Fruit fly (Drosophila melanogaster) whole organism, embryonic: ENCODE measurements around the gene CG32102.

ENCODE experiments used
- Aef1 ChIP-seq: fragments of 200-800 bp; sonication (Bioruptor generic); IDR thresholded peaks from 3 replicates; pipeline ENCODE4 v1.3.6; 2022; ENCODE audit warnings: missing biosample characterization, missing genetic modification characterization
- Atf3 ChIP-seq: fragments of 200-800 bp; sonication (Bioruptor generic); optimal IDR thresholded peaks from 3 replicates; lab custom pipeline; 2016; ENCODE audit warnings: missing biosample characterization, missing genetic modification characterization
- Bteb2 ChIP-seq: fragments of 200-800 bp; sonication (Bioruptor generic); optimal IDR thresholded peaks from 2 replicates; lab custom pipeline; 2016; ENCODE audit warnings: missing biosample characterization, missing genetic modification characterization
- CG10654 ChIP-seq: fragments of 200-800 bp; sonication (Bioruptor generic); optimal IDR thresholded peaks from 2 replicates; lab custom pipeline; 2016; ENCODE audit warnings: missing biosample characterization, missing genetic modification characterization
- CG13624 ChIP-seq: fragments of 200-800 bp; sonication (Bioruptor generic); optimal IDR thresholded peaks from 2 replicates; lab custom pipeline; 2016; ENCODE audit warnings: missing biosample characterization, missing genetic modification characterization
- CG13894 ChIP-seq: fragments of 200-800 bp; sonication (Bioruptor generic); optimal IDR thresholded peaks from 3 replicates; lab custom pipeline; 2018; ENCODE audit warnings: missing biosample characterization, mild to moderate bottlenecking, missing genetic modification characterization, moderate library complexity
- CG14014 ChIP-seq: fragments of 200-800 bp; sonication (Bioruptor generic); IDR thresholded peaks from 2 replicates; pipeline ENCODE4 v1.3.6; 2022; ENCODE audit warnings: missing biosample characterization, missing genetic modification characterization
- CG18619 ChIP-seq: fragments of 200-800 bp; sonication (Bioruptor generic); optimal IDR thresholded peaks from 3 replicates; lab custom pipeline; 2017; ENCODE audit warnings: missing biosample characterization, mild to moderate bottlenecking, missing genetic modification characterization
- CG2116 ChIP-seq: fragments of 200-800 bp; sonication (Bioruptor generic); optimal IDR thresholded peaks from 3 replicates; lab custom pipeline; 2018; ENCODE audit warnings: missing biosample characterization, mild to moderate bottlenecking, missing genetic modification characterization
- CG33557 ChIP-seq: fragments of 200-800 bp; sonication (Bioruptor generic); optimal IDR thresholded peaks from 2 replicates; lab custom pipeline; 2019; ENCODE audit warnings: missing biosample characterization, mild to moderate bottlenecking, missing genetic modification characterization, moderate library complexity
- CG34224 ChIP-seq: fragments of 200-800 bp; sonication (Bioruptor generic); IDR thresholded peaks from 3 replicates; pipeline ENCODE4 v1.3.6; 2022; ENCODE audit warnings: missing biosample characterization, missing genetic modification characterization; ENCODE audit not compliant: partially characterized antibody
- CG34376 ChIP-seq: fragments of 200-800 bp; sonication (Bioruptor generic); optimal IDR thresholded peaks from 2 replicates; lab custom pipeline; 2018; ENCODE audit warnings: missing biosample characterization, mild to moderate bottlenecking, missing genetic modification characterization
- CG42726 ChIP-seq: fragments of 200-800 bp; sonication (Bioruptor generic); IDR thresholded peaks from 2 replicates; pipeline ENCODE4 v1.3.6; 2022; ENCODE audit warnings: missing biosample characterization, missing genetic modification characterization; ENCODE audit not compliant: partially characterized antibody
- CG6272 ChIP-seq: fragments of 200-800 bp; sonication (Bioruptor generic); IDR thresholded peaks from 2 replicates; pipeline ENCODE4 v1.3.6; 2022; ENCODE audit warnings: missing biosample characterization, missing genetic modification characterization
- CG6765 ChIP-seq: fragments of 200-800 bp; sonication (Bioruptor generic); optimal IDR thresholded peaks from 3 replicates; lab custom pipeline; 2017; ENCODE audit warnings: missing biosample characterization, mild to moderate bottlenecking, missing genetic modification characterization
- CG6813 ChIP-seq: fragments of 200-800 bp; sonication (Bioruptor generic); optimal IDR thresholded peaks from 2 replicates; lab custom pipeline; 2017; ENCODE audit warnings: missing biosample characterization, missing genetic modification characterization, mild to moderate bottlenecking, moderate library complexity, missing genetic modification reagents
- CG7987 ChIP-seq: fragments of 200-800 bp; sonication (Bioruptor generic); optimal IDR thresholded peaks from 2 replicates; lab custom pipeline; 2018; ENCODE audit warnings: missing biosample characterization, mild to moderate bottlenecking, missing genetic modification characterization, moderate library complexity
- CG8281 ChIP-seq: fragments of 200-800 bp; sonication (Bioruptor generic); optimal IDR thresholded peaks from 2 replicates; lab custom pipeline; 2018; ENCODE audit warnings: missing biosample characterization, mild to moderate bottlenecking, missing genetic modification characterization, moderate library complexity
- CG8478 ChIP-seq: fragments of >200 bp; optimal IDR thresholded peaks from 2 replicates; lab custom pipeline; 2018
- CrebB ChIP-seq: fragments of 200-800 bp; sonication (Bioruptor generic); optimal IDR thresholded peaks from 3 replicates; lab custom pipeline; 2018; ENCODE audit warnings: missing biosample characterization, mild to moderate bottlenecking, missing genetic modification characterization
- Dad ChIP-seq: fragments of 200-800 bp; sonication (Bioruptor generic); optimal IDR thresholded peaks from 3 replicates; lab custom pipeline; 2016; ENCODE audit warnings: missing biosample characterization, missing genetic modification characterization
- Doc3 ChIP-seq: fragments of 200-800 bp; sonication (Bioruptor generic); IDR thresholded peaks from 3 replicates; pipeline ENCODE4 v1.3.6; 2022; ENCODE audit warnings: missing biosample characterization, missing genetic modification characterization; ENCODE audit not compliant: partially characterized antibody
- ERR ChIP-seq: fragments of 200-800 bp; sonication (Bioruptor generic); optimal IDR thresholded peaks from 2 replicates; lab custom pipeline; 2016; ENCODE audit warnings: missing biosample characterization, missing genetic modification characterization
- Hand ChIP-seq: fragments of 200-800 bp; sonication (Bioruptor generic); optimal IDR thresholded peaks from 2 replicates; lab custom pipeline; 2017; ENCODE audit warnings: mild to moderate bottlenecking, missing biosample characterization, missing genetic modification reagents, missing genetic modification characterization
- Hey ChIP-seq: fragments of 200-800 bp; sonication (Bioruptor generic); optimal IDR thresholded peaks from 3 replicates; lab custom pipeline; 2018; ENCODE audit warnings: missing biosample characterization, mild to moderate bottlenecking, missing genetic modification characterization
- MBD-R2 ChIP-seq: fragments of 200-800 bp; sonication (Bioruptor generic); IDR thresholded peaks from 2 replicates; pipeline ENCODE4 v1.3.6; 2022; ENCODE audit warnings: missing biosample characterization, missing genetic modification characterization
- Sin3A ChIP-seq: fragments of >200 bp; optimal IDR thresholded peaks from 2 replicates; lab custom pipeline; 2018
- Sox102F ChIP-seq: fragments of 200-800 bp; sonication (Bioruptor generic); optimal IDR thresholded peaks from 2 replicates; lab custom pipeline; 2018; ENCODE audit warnings: missing biosample characterization, mild to moderate bottlenecking, missing genetic modification characterization, moderate library complexity
- Sry-β ChIP-seq: fragments of 200-800 bp; sonication (Bioruptor generic); optimal IDR thresholded peaks from 2 replicates; lab custom pipeline; 2018; ENCODE audit warnings: missing biosample characterization, mild to moderate bottlenecking, missing genetic modification characterization, moderate library complexity
- aop ChIP-seq: fragments of 200-800 bp; sonication (Bioruptor generic); IDR thresholded peaks from 2 replicates; pipeline ENCODE4 v1.3.6; 2022; ENCODE audit warnings: missing biosample characterization, missing genetic modification characterization
- ash1 ChIP-seq: fragments of 200-800 bp; sonication (Bioruptor generic); optimal IDR thresholded peaks from 2 replicates; lab custom pipeline; 2018; ENCODE audit warnings: missing biosample characterization, mild to moderate bottlenecking, missing genetic modification characterization
- bsh ChIP-seq, 2 experiments: fragments of 200-800 bp; sonication (Bioruptor generic); optimal IDR thresholded peaks; 2 replicates each; lab custom pipeline; 2017 to 2018; ENCODE audit warnings: mild to moderate bottlenecking in 2 of 2, missing biosample characterization in 2 of 2, missing genetic modification characterization in 2 of 2, moderate library complexity in 1 of 2
- ci ChIP-seq: fragments of 200-800 bp; sonication (Bioruptor generic); IDR thresholded peaks from 3 replicates; pipeline ENCODE4 v1.3.6; 2022; ENCODE audit warnings: missing biosample characterization, missing genetic modification characterization
- fd64A ChIP-seq: fragments of 200-800 bp; sonication (Bioruptor generic); optimal IDR thresholded peaks from 3 replicates; lab custom pipeline; 2018; ENCODE audit warnings: missing biosample characterization, mild to moderate bottlenecking, missing genetic modification characterization
- fu2 ChIP-seq: fragments of 200-800 bp; sonication (Bioruptor generic); optimal IDR thresholded peaks from 2 replicates; lab custom pipeline; 2016; ENCODE audit warnings: missing biosample characterization, missing genetic modification characterization
- gfzf ChIP-seq: fragments of 200-800 bp; sonication (Bioruptor generic); optimal IDR thresholded peaks from 2 replicates; lab custom pipeline; 2016; ENCODE audit warnings: missing biosample characterization, mild to moderate bottlenecking, missing genetic modification characterization, moderate library complexity
- gro ChIP-seq: fragments of 200-800 bp; sonication (Bioruptor generic); optimal IDR thresholded peaks from 2 replicates; lab custom pipeline; 2016; ENCODE audit warnings: missing biosample characterization, missing genetic modification characterization
- hth ChIP-seq: fragments of >200 bp; optimal IDR thresholded peaks from 2 replicates; lab custom pipeline; 2017; ENCODE audit warnings: inconsistent platforms
- jing ChIP-seq: fragments of 200-800 bp; sonication (Bioruptor generic); optimal IDR thresholded peaks from 2 replicates; lab custom pipeline; 2018; ENCODE audit warnings: missing biosample characterization, mild to moderate bottlenecking, missing genetic modification characterization
- kay ChIP-seq: fragments of 200-800 bp; sonication (Bioruptor generic); optimal IDR thresholded peaks from 2 replicates; lab custom pipeline; 2016; ENCODE audit warnings: missing biosample characterization, missing genetic modification characterization
- lmd ChIP-seq: fragments of 200-800 bp; sonication (Bioruptor generic); IDR thresholded peaks from 2 replicates; pipeline ENCODE4 v1.3.6; 2022; ENCODE audit warnings: missing biosample characterization, missing genetic modification characterization
- oc ChIP-seq: fragments of 200-800 bp; sonication (Bioruptor generic); optimal IDR thresholded peaks from 2 replicates; lab custom pipeline; 2018; ENCODE audit warnings: missing biosample characterization, mild to moderate bottlenecking, missing genetic modification characterization, moderate library complexity
- onecut ChIP-seq: fragments of 200-800 bp; sonication (Bioruptor generic); IDR thresholded peaks from 2 replicates; pipeline ENCODE4 v1.3.6; 2022; ENCODE audit warnings: missing biosample characterization, missing genetic modification characterization
- pb ChIP-seq: fragments of 200-800 bp; sonication (Bioruptor generic); optimal IDR thresholded peaks from 3 replicates; lab custom pipeline; 2016; ENCODE audit warnings: missing biosample characterization, missing genetic modification characterization
- repo ChIP-seq: fragments of 200-800 bp; sonication (Bioruptor generic); optimal IDR thresholded peaks from 2 replicates; lab custom pipeline; 2016; ENCODE audit warnings: missing biosample characterization, missing genetic modification characterization
- shn ChIP-seq: fragments of 200-800 bp; sonication (Bioruptor generic); optimal IDR thresholded peaks from 3 replicates; lab custom pipeline; 2016; ENCODE audit warnings: missing biosample characterization, missing genetic modification characterization
- sna ChIP-seq: fragments of 200-800 bp; sonication (Bioruptor generic); IDR thresholded peaks from 2 replicates; pipeline ENCODE4 v1.3.6; 2022; ENCODE audit warnings: missing biosample characterization, missing genetic modification characterization; ENCODE audit not compliant: partially characterized antibody
- tx ChIP-seq: fragments of 200-800 bp; sonication (Bioruptor generic); optimal IDR thresholded peaks from 2 replicates; lab custom pipeline; 2016; ENCODE audit warnings: missing biosample characterization, missing genetic modification characterization

CG32102 gene

DNA sequence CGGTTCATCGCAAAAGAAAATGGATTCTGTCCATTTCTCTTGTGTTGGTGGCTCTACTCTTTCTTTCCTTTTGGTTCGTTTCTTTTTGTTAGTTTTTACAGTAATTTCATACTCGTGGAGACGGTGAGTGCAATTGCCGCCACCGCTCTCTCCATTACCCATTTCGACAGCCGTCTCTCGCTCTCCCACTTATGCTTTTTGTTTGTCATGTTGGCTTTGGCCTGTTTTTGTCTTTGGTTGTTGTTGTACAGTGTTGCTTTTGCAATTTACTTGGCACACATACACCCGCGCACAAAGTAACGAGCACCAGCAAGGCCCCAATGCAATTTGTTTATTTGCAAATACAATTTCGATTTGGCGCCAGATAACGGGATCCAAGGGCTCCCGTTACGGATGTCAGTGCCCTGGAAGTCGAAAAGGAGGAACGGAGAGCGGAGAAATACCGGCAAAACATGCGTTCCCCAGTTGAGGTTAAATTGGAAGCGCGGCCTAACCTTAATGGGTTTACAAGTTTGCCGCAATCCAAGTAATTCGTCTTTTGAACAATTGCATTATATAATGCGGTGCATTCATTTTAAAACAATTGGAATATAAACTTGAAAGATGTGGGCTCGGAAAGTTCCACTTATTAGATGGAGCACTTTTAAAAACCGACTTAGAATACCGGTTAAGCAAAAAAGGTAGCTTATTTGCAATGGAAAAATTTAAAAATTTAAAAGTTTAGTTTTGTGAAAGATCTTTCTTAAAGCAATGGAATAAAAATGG lies 46.3 kb upstream of the CG32102 start (continued):
- TF ChIP-seq aop (GFP tag; lab: Robert Waterston, UW) = no peak
- TF ChIP-seq MBD-R2 (GFP tag; lab: Robert Waterston, UW) = no peak
- no peak for TF ChIP-seq repo (GFP tag; lab: Kevin White, UChicago)
- 0 out of 3 replicates have a peak, but pooled peaks have one; percentile 14 for TF ChIP-seq CG34224 (GFP tag; lab: Robert Waterston, UW)
- no peak for TF ChIP-seq CG8281
- no peak for TF ChIP-seq oc (tag; lab: Kevin White, UChicago)
- TF ChIP-seq bsh (GFP tag; optimal IDR thresholded peaks at IDR 0.05; lab: Kevin White, UChicago) = peak in 1 of 2 experiments; percentile 89
- TF ChIP-seq Dad (GFP tag; lab: Kevin White, UChicago) = no peak

DNA sequence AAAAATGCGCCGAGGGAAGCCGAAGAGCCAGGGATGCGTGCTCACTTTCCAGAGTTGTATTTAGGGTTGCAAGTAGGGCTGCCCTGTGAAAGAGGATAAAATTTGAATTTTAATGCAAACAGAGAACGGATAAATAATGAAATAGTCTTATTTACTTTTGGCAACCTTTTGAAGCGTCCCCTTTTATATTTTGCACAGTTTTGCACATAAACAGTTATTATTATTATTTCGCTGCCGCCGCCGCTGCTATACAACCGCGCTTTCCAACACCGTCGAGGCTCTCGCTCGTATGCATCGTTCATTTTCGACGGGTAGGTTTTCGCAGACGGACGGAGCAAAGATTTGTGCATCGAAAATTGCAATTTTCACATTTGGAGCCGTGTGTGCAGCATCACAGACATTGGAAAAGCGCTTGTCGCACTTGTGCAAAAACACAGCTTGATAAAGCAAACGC lies 45.2 kb upstream of the CG32102 start, which contains the start of the genes sti and tral:
sti (minus strand) TSS at position 54 of the 454 bp plus-strand sequence.
tral (plus strand) TSS at position 298 of the 454 bp plus-strand sequence.
- peak; percentile 70 for TF ChIP-seq CG6765 (GFP tag; lab: Kevin White, UChicago)
- TF ChIP-seq ash1 (GFP tag; lab: Kevin White, UChicago) = peak; percentile 39
- TF ChIP-seq Sox102F (GFP tag; lab: Kevin White, UChicago) = peak; percentile 83
- peak; percentile 95 for TF ChIP-seq gro (GFP tag; lab: Kevin White, UChicago)
- TF ChIP-seq CG2116 (GFP tag; lab: Kevin White, UChicago) = peak; percentile 100
- TF ChIP-seq Sry-β (GFP tag; lab: Kevin White, UChicago) = peak; percentile 0
- no peak for TF ChIP-seq Doc3 (GFP tag; lab: Robert Waterston, UW)
- peak; percentile 94 for TF ChIP-seq fu2
- 0 out of 2 replicates have a peak, but pooled peaks have one; percentile 17 for TF ChIP-seq sna (GFP tag; lab: Robert Waterston, UW)
- no peak for TF ChIP-seq CG8478 (lab: Kevin White, UChicago)
- peak; percentile 46 for TF ChIP-seq gfzf (GFP tag; lab: Kevin White, UChicago)
- TF ChIP-seq fd64A = peak; percentile 8
- TF ChIP-seq CG6272 (GFP tag; lab: Robert Waterston, UW) = peak; percentile 87
- TF ChIP-seq ci (GFP tag; lab: Robert Waterston, UW) = peak; percentile 89
- TF ChIP-seq CG13894 (tag; lab: Kevin White, UChicago) = peak; percentile 88
- peak; percentile 97 for TF ChIP-seq Sin3A (lab: Kevin White, UChicago)
- TF ChIP-seq pb = peak; percentile 73
- TF ChIP-seq Atf3 = peak; percentile 90
- peak; percentile 84 for TF ChIP-seq lmd
- TF ChIP-seq jing (GFP tag; lab: Kevin White, UChicago) = peak; percentile 64
- TF ChIP-seq CG10654 (GFP tag; lab: Kevin White, UChicago) = peak; percentile 85
- TF ChIP-seq Bteb2 (GFP tag; lab: Kevin White, UChicago) = peak; percentile 90
- peak; percentile 56 for TF ChIP-seq Hand (GFP tag; lab: Kevin White, UChicago)
- peak; percentile 92 for TF ChIP-seq shn
- peak; percentile 83 for TF ChIP-seq kay (GFP tag; lab: Kevin White, UChicago)
- peak; percentile 84 for TF ChIP-seq CG18619 (GFP tag; lab: Kevin White, UChicago)
- peak; percentile 46 for TF ChIP-seq onecut (GFP tag; lab: Robert Waterston, UW)
- peak; percentile 68 for TF ChIP-seq CG7987
- peak; percentile 95 for TF ChIP-seq tx (GFP tag; lab: Kevin White, UChicago)
- peak; percentile 84 for TF ChIP-seq Aef1 (GFP tag; lab: Robert Waterston, UW)
- peak; percentile 75 for TF ChIP-seq CrebB
- peak; percentile 58 for TF ChIP-seq Hey (tag; lab: Kevin White, UChicago)
- peak; percentile 72 for TF ChIP-seq CG6813 (GFP tag; lab: Kevin White, UChicago)
- TF ChIP-seq hth (lab: Kevin White, UChicago) = no peak
- TF ChIP-seq CG34376 (GFP tag; lab: Kevin White, UChicago) = peak; percentile 92
- TF ChIP-seq CG14014 (GFP tag; lab: Robert Waterston, UW) = peak; percentile 87
- peak; percentile 86 for TF ChIP-seq ERR (GFP tag; lab: Kevin White, UChicago)
- TF ChIP-seq CG42726 (GFP tag; lab: Robert Waterston, UW) = no peak; the same call in 1 of the 2 replicates
- peak; percentile 78 for TF ChIP-seq CG33557
- TF ChIP-seq CG13624 (GFP tag; lab: Kevin White, UChicago) = peak; percentile 96
